Worm (Caenorhabditis elegans) whole organism, late embryonic: ENCODE results near the gene K04G7.1.
A peak's percentile ranks its signal among the peaks of the same experiment; 100 is the strongest.
"Not testable (repeated sequence)": the region's sequence is repeated elsewhere in the genome, so short reads cannot be mapped to it uniquely, and the experiment has no call there.

Source experiments
- K02D7.2 ChIP-seq: sonication (generic microtip); optimal IDR thresholded peaks from 2 replicates; lab custom pipeline; 2017; ENCODE audit warnings: mild to moderate bottlenecking, missing genetic modification characterization, missing compliant biosample characterization
- T23F11.4 ChIP-seq: fragments of 200-800 bp; sonication (Bioruptor generic); optimal IDR thresholded peaks from 2 replicates; lab custom pipeline; 2018; ENCODE audit warnings: mild to moderate bottlenecking, missing genetic modification characterization, missing compliant biosample characterization
- ahr-1 ChIP-seq: sonication (generic microtip); optimal IDR thresholded peaks from 2 replicates; lab custom pipeline; 2016; ENCODE audit warnings: missing genetic modification characterization, missing compliant biosample characterization
- ceh-18 ChIP-seq: sonication (generic microtip); optimal IDR thresholded peaks from 2 replicates; lab custom pipeline; 2016; ENCODE audit warnings: missing genetic modification characterization, missing compliant biosample characterization
- ceh-19 ChIP-seq: fragments of 200-800 bp; sonication (Bioruptor generic); optimal IDR thresholded peaks from 2 replicates; lab custom pipeline; 2018; ENCODE audit warnings: mild to moderate bottlenecking, missing genetic modification characterization, missing compliant biosample characterization
- ceh-22 ChIP-seq: sonication (generic microtip); optimal IDR thresholded peaks from 2 replicates; lab custom pipeline; 2017; ENCODE audit warnings: missing biosample characterization, missing genetic modification characterization
- ceh-24 ChIP-seq: sonication (generic microtip); optimal IDR thresholded peaks from 2 replicates; lab custom pipeline; 2016; ENCODE audit warnings: mild to moderate bottlenecking, missing genetic modification characterization, missing compliant biosample characterization
- ceh-31 ChIP-seq: sonication (generic microtip); optimal IDR thresholded peaks from 2 replicates; lab custom pipeline; 2016; ENCODE audit warnings: missing genetic modification characterization, missing compliant biosample characterization
- ceh-34 ChIP-seq: sonication (generic microtip); optimal IDR thresholded peaks from 2 replicates; lab custom pipeline; 2016; ENCODE audit warnings: mild to moderate bottlenecking, missing genetic modification characterization, missing compliant biosample characterization
- ceh-45 ChIP-seq: fragments of 200-800 bp; sonication (Bioruptor generic); IDR thresholded peaks from 2 replicates; pipeline ENCODE4 v1.3.6; 2022; ENCODE audit warnings: missing genetic modification reagents, missing genetic modification characterization, missing compliant biosample characterization
- ceh-6 ChIP-seq: fragments of 200-800 bp; sonication (Bioruptor generic); optimal IDR thresholded peaks from 2 replicates; lab custom pipeline; 2018; ENCODE audit warnings: mild to moderate bottlenecking, missing genetic modification characterization, missing compliant biosample characterization
- ceh-9 ChIP-seq: sonication (generic microtip); optimal IDR thresholded peaks from 2 replicates; lab custom pipeline; 2016; ENCODE audit warnings: mild to moderate bottlenecking, missing genetic modification characterization, inconsistent platforms, missing compliant biosample characterization
- dmd-4 ChIP-seq: sonication (generic microtip); optimal IDR thresholded peaks from 2 replicates; lab custom pipeline; 2016; ENCODE audit warnings: borderline replicate concordance, missing genetic modification characterization, missing compliant biosample characterization
- elt-2 ChIP-seq: sonication (generic microtip); optimal IDR thresholded peaks from 2 replicates; lab custom pipeline; 2016; ENCODE audit warnings: missing genetic modification reagents, missing genetic modification characterization, missing compliant biosample characterization
- elt-4 ChIP-seq: sonication (generic microtip); optimal IDR thresholded peaks from 2 replicates; lab custom pipeline; 2016; ENCODE audit warnings: missing genetic modification characterization, missing compliant biosample characterization
- eyg-1 ChIP-seq: sonication (generic microtip); optimal IDR thresholded peaks from 2 replicates; lab custom pipeline; 2016; ENCODE audit warnings: missing genotype, missing genetic modification characterization, missing compliant biosample characterization
- hlh-30 ChIP-seq: sonication (generic microtip); optimal IDR thresholded peaks from 2 replicates; lab custom pipeline; 2017; ENCODE audit warnings: antibody characterized with exemption, missing genetic modification characterization, missing compliant biosample characterization; ENCODE audit not compliant: insufficient read depth
- lim-6 ChIP-seq: sonication (generic microtip); optimal IDR thresholded peaks from 2 replicates; lab custom pipeline; 2016; ENCODE audit warnings: missing genetic modification characterization, missing compliant biosample characterization
- madf-2 ChIP-seq: sonication (generic microtip); optimal IDR thresholded peaks from 2 replicates; lab custom pipeline; 2017; ENCODE audit warnings: missing genetic modification characterization, missing compliant biosample characterization
- nfya-1 ChIP-seq: sonication (generic microtip); optimal IDR thresholded peaks from 2 replicates; lab custom pipeline; 2017; ENCODE audit warnings: missing genetic modification characterization, mild to moderate bottlenecking, missing compliant biosample characterization, antibody characterized with exemption, moderate library complexity
- nhr-11 ChIP-seq: fragments of 150-350 bp; optimal IDR thresholded peaks from 2 replicates; lab custom pipeline; 2014; ENCODE audit warnings: missing biosample characterization, missing genetic modification characterization
- nhr-232 ChIP-seq: sonication (generic microtip); optimal IDR thresholded peaks from 2 replicates; lab custom pipeline; 2016; ENCODE audit warnings: missing genetic modification characterization, missing compliant biosample characterization
- odd-2 ChIP-seq: sonication (generic microtip); optimal IDR thresholded peaks from 2 replicates; lab custom pipeline; 2017; ENCODE audit warnings: antibody characterized with exemption, mild to moderate bottlenecking, missing genetic modification characterization, missing compliant biosample characterization
- ref-2 ChIP-seq: sonication (generic microtip); optimal IDR thresholded peaks from 2 replicates; lab custom pipeline; 2016; ENCODE audit warnings: missing genetic modification characterization, missing compliant biosample characterization
- rnt-1 ChIP-seq: sonication (generic microtip); optimal IDR thresholded peaks from 2 replicates; lab custom pipeline; 2016; ENCODE audit warnings: missing genetic modification characterization, missing compliant biosample characterization
- sox-4 ChIP-seq: sonication (generic microtip); optimal IDR thresholded peaks from 2 replicates; lab custom pipeline; 2017; ENCODE audit warnings: mild to moderate bottlenecking, missing genetic modification characterization, inconsistent platforms, missing compliant biosample characterization
- ttx-3 ChIP-seq: sonication (generic microtip); optimal IDR thresholded peaks from 2 replicates; lab custom pipeline; 2016; ENCODE audit warnings: missing genetic modification reagents, missing genetic modification characterization, missing compliant biosample characterization
- unc-42 ChIP-seq: sonication (generic microtip); optimal IDR thresholded peaks from 2 replicates; lab custom pipeline; 2016; ENCODE audit warnings: missing genotype, missing genetic modification characterization, missing compliant biosample characterization
- unc-55 ChIP-seq: sonication (generic microtip); optimal IDR thresholded peaks from 2 replicates; lab custom pipeline; 2017; ENCODE audit warnings: missing biosample characterization, missing genetic modification reagents, missing genetic modification characterization
- unc-86 ChIP-seq: sonication (generic microtip); optimal IDR thresholded peaks from 2 replicates; lab custom pipeline; 2016; ENCODE audit warnings: missing genetic modification characterization, missing compliant biosample characterization

Gene K04G7.1

DNA sequence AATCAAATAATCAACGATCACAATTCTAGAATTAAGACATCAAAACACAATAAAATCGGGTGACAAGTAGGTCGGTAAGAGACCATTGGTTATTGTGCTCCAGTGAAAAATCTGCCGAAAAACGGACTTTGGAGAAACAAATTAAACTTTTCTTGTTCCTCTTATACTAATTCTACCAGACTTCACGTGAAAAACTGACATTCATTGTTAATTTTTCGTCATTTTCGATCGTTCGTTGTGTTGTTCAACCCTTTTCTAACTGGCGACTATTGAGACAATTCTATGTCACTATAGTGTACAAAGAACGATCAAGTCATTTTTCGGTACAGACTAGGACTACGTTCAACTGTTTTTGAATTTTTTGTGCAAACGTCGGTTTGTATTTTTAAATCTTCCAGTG is 42.0 kb upstream of the K04G7.1 start:
- TF ChIP-seq ceh-22 (tag; lab: Kevin White, UChicago) (no peak), ceh-19 (no peak), dmd-4 (tag; lab: Kevin White, UChicago) (no peak), ceh-34 (tag; lab: Kevin White, UChicago) (no peak), ceh-31 (tag; lab: Kevin White, UChicago) (no peak), ceh-6 (no peak), sox-4 (tag; lab: Kevin White, UChicago) (no peak), nhr-11 (tag; lab: Kevin White, UChicago) (no peak), odd-2 (tag; lab: Kevin White, UChicago) (no peak), elt-4 (tag; lab: Kevin White, UChicago) (no peak), unc-86 (tag; lab: Kevin White, UChicago) (no peak), K02D7.2 (tag; lab: Kevin White, UChicago) (no peak), ceh-18 (tag; lab: Kevin White, UChicago) (no peak), ahr-1 (tag; lab: Kevin White, UChicago) (no peak), ttx-3 (tag; lab: Kevin White, UChicago) (no peak), unc-55 (no peak)

DNA sequence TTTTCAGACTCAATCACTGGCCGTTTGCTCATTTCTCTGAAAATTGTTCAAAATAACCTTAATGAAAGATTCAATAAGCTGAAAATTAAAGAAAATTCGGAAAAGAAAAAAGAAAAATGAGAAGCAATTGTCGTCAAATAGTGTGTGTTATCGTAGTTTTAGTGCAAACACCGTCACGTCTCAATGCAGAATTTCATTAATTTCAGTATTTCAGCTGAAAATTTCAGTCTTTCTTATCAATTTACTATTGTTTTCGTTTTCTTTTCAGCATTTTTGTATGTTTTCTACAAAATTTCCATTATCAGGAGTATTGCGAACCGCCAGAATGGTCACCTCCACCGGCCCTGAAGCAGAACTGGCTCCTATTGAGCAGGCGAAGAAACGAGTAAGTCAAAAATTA is 39.7 kb upstream of the K04G7.1 start, which contains the start of the genes B0280.9 and rpia-1:
B0280.9 (minus strand) TSS at position 36 of the 400 bp plus-strand sequence.
rpia-1 (plus strand) TSS at position 269 of the 400 bp plus-strand sequence.
- peak; percentile 2 for TF ChIP-seq nfya-1 (tag; lab: Kevin White, UChicago)
- TF ChIP-seq unc-42 (tag; lab: Kevin White, UChicago) = peak; percentile 6
- TF ChIP-seq eyg-1 (tag; lab: Kevin White, UChicago) = no peak
- TF ChIP-seq elt-2 = peak; percentile 23
- no peak for TF ChIP-seq T23F11.4 (GFP tag; lab: Kevin White, UChicago)
- TF ChIP-seq elt-4 (tag; lab: Kevin White, UChicago) = no peak
- TF ChIP-seq rnt-1 (tag; lab: Kevin White, UChicago) = no peak

- TF ChIP-seq ceh-9 (tag; lab: Kevin White, UChicago) = no peak
- TF ChIP-seq hlh-30 (tag; lab: Kevin White, UChicago) = no peak
- TF ChIP-seq ceh-45 (GFP tag; lab: Robert Waterston, UW) = no peak
- TF ChIP-seq nhr-232 (tag; lab: Kevin White, UChicago) = no peak
- no peak for TF ChIP-seq ceh-19
These were observed 38.1 kb upstream of the K04G7.1 start, which contains the start of gene B0280.2 for ce11 chrIII:7124364-7124763. Gene B0280.2, plus strand, starts transcription at chrIII:7124664.

DNA sequence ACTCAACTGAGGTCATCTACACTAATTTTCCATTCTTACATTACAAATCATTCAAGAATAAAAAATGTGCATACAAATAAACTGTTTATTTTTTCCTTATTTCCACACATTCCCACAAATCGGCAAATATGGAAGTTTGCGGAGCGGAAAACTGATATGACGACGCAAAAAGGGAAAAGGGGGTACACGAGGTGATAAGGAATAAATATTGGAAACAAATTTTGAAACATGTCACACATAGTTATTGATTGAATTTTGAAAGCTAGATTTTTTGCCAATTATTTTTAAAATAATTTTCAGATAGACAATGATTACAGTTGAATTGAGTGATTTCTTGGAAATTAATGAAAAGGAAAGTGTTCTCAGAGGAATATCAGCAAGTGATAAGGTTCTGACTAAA is 33.9 kb upstream of the K04G7.1 start, which contains the start of gene viro-2:
viro-2 (plus strand) TSS at position 301 of the 400 bp plus-strand sequence.
- not testable (repeated sequence) for TF ChIP-seq lim-6 (tag; lab: Kevin White, UChicago); madf-2 (tag; lab: Kevin White, UChicago); ceh-24

DNA sequence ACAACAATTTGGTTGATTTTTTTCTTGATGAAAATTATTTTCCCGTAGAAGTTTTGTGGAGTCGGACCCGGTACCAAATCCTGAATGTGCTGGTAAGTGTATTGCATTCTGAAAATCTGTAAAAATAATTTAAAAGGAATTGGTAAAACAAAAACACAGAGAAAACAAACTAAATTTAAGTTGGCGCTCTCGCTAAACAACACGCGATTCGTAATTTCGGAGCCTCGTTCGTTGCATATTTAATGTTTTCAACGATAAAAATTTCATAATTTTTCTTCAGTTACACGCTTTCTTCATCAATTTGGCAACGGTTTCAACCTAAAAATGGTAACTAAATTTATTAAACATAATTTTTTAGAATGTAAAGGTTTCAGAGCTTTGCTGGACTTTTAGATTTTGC is 29.0 kb upstream of the K04G7.1 start, which contains the start of the genes pot-1 and ggtb-1:
pot-1 (minus strand) TSS at position 120 of the 400 bp plus-strand sequence.
ggtb-1 (plus strand) TSS at position 208 of the 400 bp plus-strand sequence.
- TF ChIP-seq madf-2 (tag; lab: Kevin White, UChicago) (no peak), ref-2 (tag; lab: Kevin White, UChicago) (no peak), unc-42 (tag; lab: Kevin White, UChicago) (no peak)

DNA sequence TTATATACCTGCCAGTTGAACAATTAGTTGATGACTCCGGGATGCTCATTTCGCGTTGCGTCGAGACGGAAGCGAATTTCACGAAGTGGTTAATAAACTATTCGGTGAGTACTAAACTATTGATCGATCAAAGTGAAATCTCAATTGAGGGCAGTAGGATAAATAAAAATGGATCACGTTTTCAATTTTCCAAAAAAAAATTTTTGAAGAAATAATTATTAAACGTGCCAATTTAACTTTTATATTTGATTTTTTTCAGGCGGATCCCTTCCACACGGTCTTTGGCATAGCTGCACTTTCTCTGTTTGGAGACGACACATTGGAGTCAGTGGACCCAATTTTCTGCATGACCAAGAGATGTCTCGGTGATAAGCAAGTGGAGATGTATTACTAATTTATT is 26.5 kb upstream of the K04G7.1 start, which contains the start of gene B0280.17:
B0280.17 (minus strand) TSS at position 101 of the 400 bp plus-strand sequence.
- no peak for TF ChIP-seq ceh-22 (tag; lab: Kevin White, UChicago)
